Worm (Caenorhabditis elegans) whole organism, L4 larva: Measurements from ENCODE around the gene rps-23.

Experiments
- F10B5.3 ChIP-seq: sonication (generic microtip); optimal IDR thresholded peaks from 2 replicates; lab custom pipeline; 2016; ENCODE audit warnings: mild to moderate bottlenecking, missing genetic modification characterization, missing compliant biosample characterization
- F26F4.8 ChIP-seq: fragments of 200-800 bp; sonication (Bioruptor generic); conservative IDR thresholded peaks from 2 replicates; pipeline ENCODE4 v1.3.6; 2022; ENCODE audit warnings: missing genetic modification characterization, missing compliant biosample characterization
- F49E8.2 ChIP-seq: sonication (generic microtip); optimal IDR thresholded peaks from 2 replicates; lab custom pipeline; 2016; ENCODE audit warnings: missing compliant biosample characterization, mild to moderate bottlenecking, missing genetic modification characterization, borderline replicate concordance
- T20F7.1 ChIP-seq: fragments of 200-800 bp; sonication (Bioruptor generic); optimal IDR thresholded peaks from 2 replicates; lab custom pipeline; 2018; ENCODE audit warnings: mild to moderate bottlenecking, missing genetic modification characterization, missing compliant biosample characterization
- Y105C5A.15 ChIP-seq: fragments of 200-800 bp; sonication (Bioruptor generic); IDR thresholded peaks from 2 replicates; pipeline ENCODE4 v1.3.6; 2022; ENCODE audit warnings: missing genetic modification characterization, missing compliant biosample characterization
- Y5F2A.4 ChIP-seq: fragments of 200-800 bp; sonication (Bioruptor generic); optimal IDR thresholded peaks from 2 replicates; lab custom pipeline; 2018; ENCODE audit warnings: mild to moderate bottlenecking, missing genetic modification characterization, missing compliant biosample characterization
- aha-1 ChIP-seq: fragments of 150-350 bp; peaks from one replicate; lab custom pipeline; 2014; ENCODE audit warnings: missing biosample characterization, missing genetic modification characterization
- arid-1 ChIP-seq: fragments of 200-800 bp; sonication (Bioruptor generic); conservative IDR thresholded peaks from 2 replicates; pipeline ENCODE4 v1.3.6; 2022; ENCODE audit warnings: missing genetic modification reagents, missing genetic modification characterization, missing compliant biosample characterization
- ceh-20 ChIP-seq: fragments of 200-800 bp; sonication (Bioruptor generic); IDR thresholded peaks from 2 replicates; pipeline ENCODE4 v1.3.6; 2022; ENCODE audit warnings: missing genetic modification reagents, missing genetic modification characterization, missing compliant biosample characterization
- ceh-32 ChIP-seq: sonication (generic microtip); optimal IDR thresholded peaks from 2 replicates; lab custom pipeline; 2016; ENCODE audit warnings: mild to moderate bottlenecking, missing genetic modification characterization, missing compliant biosample characterization; ENCODE audit not compliant: poor library complexity
- ceh-44 ChIP-seq: fragments of 200-800 bp; sonication (Bioruptor generic); IDR thresholded peaks from 2 replicates; pipeline ENCODE4 v1.3.6; 2022; ENCODE audit warnings: missing genetic modification reagents, missing genetic modification characterization, missing compliant biosample characterization
- ceh-62 ChIP-seq: sonication (generic microtip); optimal IDR thresholded peaks from 2 replicates; lab custom pipeline; 2017; ENCODE audit warnings: missing biosample characterization, missing genetic modification characterization
- ceh-82 ChIP-seq: sonication (generic microtip); optimal IDR thresholded peaks from 2 replicates; lab custom pipeline; 2017; ENCODE audit warnings: missing biosample characterization, missing genetic modification characterization
- ces-1 ChIP-seq: fragments of 150-350 bp; sonication (generic microtip); optimal IDR thresholded peaks from 4 replicates; lab custom pipeline; 2014; ENCODE audit warnings: missing biosample characterization, missing genetic modification reagents, missing genetic modification characterization
- ctbp-1 ChIP-seq: fragments of 200-800 bp; sonication (Bioruptor generic); IDR thresholded peaks from 2 replicates; pipeline ENCODE4 v1.3.6; 2022; ENCODE audit warnings: missing genetic modification reagents, missing genetic modification characterization, missing compliant biosample characterization
- daf-12 ChIP-seq: fragments of 150-350 bp; optimal IDR thresholded peaks from 2 replicates; lab custom pipeline; 2014; ENCODE audit warnings: missing biosample characterization, missing genetic modification reagents, missing genetic modification characterization
- dmd-6 ChIP-seq: fragments of 200-800 bp; sonication (Bioruptor generic); IDR thresholded peaks from 2 replicates; pipeline ENCODE4 v1.3.6; 2022; ENCODE audit warnings: missing genetic modification reagents, missing genetic modification characterization, missing compliant biosample characterization
- duxl-1 ChIP-seq: sonication (generic microtip); optimal IDR thresholded peaks from 2 replicates; lab custom pipeline; 2016; ENCODE audit warnings: mild to moderate bottlenecking, missing genetic modification characterization, moderate library complexity, missing compliant biosample characterization; ENCODE audit not compliant: poor library complexity
- dve-1 ChIP-seq: sonication (generic microtip); optimal IDR thresholded peaks from 2 replicates; lab custom pipeline; 2017; ENCODE audit warnings: antibody characterized with exemption, mild to moderate bottlenecking, missing genetic modification characterization, missing compliant biosample characterization; ENCODE audit not compliant: insufficient read depth
- egl-43 ChIP-seq: fragments of 200-800 bp; sonication (Bioruptor generic); IDR thresholded peaks from 2 replicates; pipeline ENCODE4 v1.3.6; 2022; ENCODE audit warnings: missing genetic modification reagents, missing genetic modification characterization, missing compliant biosample characterization
- fos-1 ChIP-seq: fragments of 150-350 bp; optimal IDR thresholded peaks from 2 replicates; lab custom pipeline; 2014; ENCODE audit warnings: missing biosample characterization, missing genetic modification characterization
- hif-1 ChIP-seq, 2 experiments: sonication (generic microtip); optimal IDR thresholded peaks; 2 replicates each; lab custom pipeline; 2016 to 2017; ENCODE audit warnings: missing compliant biosample characterization in 2 of 2, missing genetic modification characterization in 2 of 2, missing genetic modification reagents in 2 of 2, missing genotype in 2 of 2, mild to moderate bottlenecking in 1 of 2
- hlh-11 ChIP-seq: fragments of 200-800 bp; sonication (Bioruptor generic); optimal IDR thresholded peaks from 2 replicates; lab custom pipeline; 2018; ENCODE audit warnings: mild to moderate bottlenecking, missing genetic modification characterization, missing compliant biosample characterization
- lim-7 ChIP-seq: fragments of 200-800 bp; sonication (Bioruptor generic); IDR thresholded peaks from 2 replicates; pipeline ENCODE4 v1.3.6; 2022; ENCODE audit warnings: missing genetic modification characterization, missing compliant biosample characterization
- lin-1 ChIP-seq: fragments of 200-800 bp; sonication (Bioruptor generic); IDR thresholded peaks from 2 replicates; pipeline ENCODE4 v1.3.6; 2022; ENCODE audit warnings: missing genetic modification reagents, missing genetic modification characterization, missing compliant biosample characterization
- lin-13 ChIP-seq: fragments of 150-350 bp; optimal IDR thresholded peaks from 2 replicates; lab custom pipeline; 2014; ENCODE audit warnings: missing biosample characterization, missing genetic modification reagents, missing genetic modification characterization
- lin-15B ChIP-seq: fragments of 150-350 bp; sonication (generic microtip); optimal IDR thresholded peaks from 3 replicates; lab custom pipeline; 2014; ENCODE audit warnings: missing biosample characterization, missing genetic modification characterization
- lin-29 ChIP-seq: fragments of 200-800 bp; sonication (Bioruptor generic); IDR thresholded peaks from 2 replicates; pipeline ENCODE4 v1.3.6; 2022; ENCODE audit warnings: missing genetic modification reagents, missing genetic modification characterization, missing compliant biosample characterization
- lin-38 ChIP-seq: fragments of 200-800 bp; sonication (Bioruptor generic); IDR thresholded peaks from 2 replicates; pipeline ENCODE4 v1.3.6; 2022; ENCODE audit warnings: missing genetic modification reagents, missing genetic modification characterization, missing compliant biosample characterization
- lin-39 ChIP-seq: fragments of 150-350 bp; optimal IDR thresholded peaks from 2 replicates; lab custom pipeline; 2014; ENCODE audit warnings: missing biosample characterization, missing genetic modification reagents, missing genetic modification characterization
- lsy-2 ChIP-seq, 2 experiments: fragments of 150-350 bp in 1 of 2; sonication (generic microtip) in 1 of 2; optimal IDR thresholded peaks; 2 replicates each; lab custom pipeline; 2014 to 2017; ENCODE audit warnings: missing biosample characterization in 2 of 2, missing genetic modification characterization in 2 of 2
- madf-5 ChIP-seq, 2 experiments: fragments of 200-800 bp; sonication (Bioruptor generic); IDR thresholded peaks; 2 replicates each; pipeline ENCODE4 v1.3.6; 2022; ENCODE audit warnings: missing compliant biosample characterization in 2 of 2, missing genetic modification characterization in 2 of 2
- mdl-1 ChIP-seq, 2 experiments: fragments of 150-350 bp in 1 of 2; sonication (generic microtip) in 1 of 2; optimal IDR thresholded peaks; 2 replicates each; lab custom pipeline; 2014 to 2017; ENCODE audit warnings: missing biosample characterization in 2 of 2, missing genetic modification characterization in 2 of 2
- mep-1 ChIP-seq: fragments of 150-350 bp; sonication (generic microtip); optimal IDR thresholded peaks from 3 replicates; lab custom pipeline; 2014; ENCODE audit warnings: missing biosample characterization, missing genetic modification characterization
- mxl-2 ChIP-seq: fragments of 200-800 bp; sonication (Bioruptor generic); conservative IDR thresholded peaks from 2 replicates; pipeline ENCODE4 v1.3.6; 2022; ENCODE audit warnings: missing genetic modification reagents, missing genetic modification characterization, missing compliant biosample characterization
- nhr-102 ChIP-seq: sonication (generic microtip); optimal IDR thresholded peaks from 2 replicates; lab custom pipeline; 2016; ENCODE audit warnings: mild to moderate bottlenecking, missing genetic modification characterization, moderate library complexity, missing compliant biosample characterization
- nhr-11 ChIP-seq: fragments of 150-350 bp; optimal IDR thresholded peaks from 2 replicates; lab custom pipeline; 2014; ENCODE audit warnings: missing biosample characterization, missing genetic modification characterization
- nhr-25 ChIP-seq: sonication (generic microtip); optimal IDR thresholded peaks from 2 replicates; lab custom pipeline; 2017; ENCODE audit warnings: missing genetic modification characterization, mild to moderate bottlenecking, missing compliant biosample characterization, antibody characterized with exemption, moderate library complexity, borderline replicate concordance; ENCODE audit not compliant: insufficient read depth
- nhr-42 ChIP-seq: fragments of 200-800 bp; sonication (Bioruptor generic); IDR thresholded peaks from 2 replicates; pipeline ENCODE4 v1.3.6; 2022; ENCODE audit warnings: missing genetic modification characterization, missing compliant biosample characterization
- nhr-48 ChIP-seq: sonication (generic microtip); optimal IDR thresholded peaks from 2 replicates; lab custom pipeline; 2016; ENCODE audit warnings: mild to moderate bottlenecking, missing genetic modification characterization, missing compliant biosample characterization
- nhr-76 ChIP-seq: fragments of 150-350 bp; optimal IDR thresholded peaks from 2 replicates; lab custom pipeline; 2014; ENCODE audit warnings: missing biosample characterization, missing genetic modification characterization
- pqm-1 ChIP-seq: sonication (generic microtip); optimal IDR thresholded peaks from 2 replicates; lab custom pipeline; 2017; ENCODE audit warnings: missing biosample characterization, missing genetic modification characterization
- saeg-2 ChIP-seq: fragments of 200-800 bp; sonication (Bioruptor generic); IDR thresholded peaks from 2 replicates; pipeline ENCODE4 v1.3.6; 2022; ENCODE audit warnings: missing genetic modification reagents, missing genetic modification characterization, missing compliant biosample characterization
- sdz-12 ChIP-seq: fragments of 200-800 bp; sonication (Bioruptor generic); optimal IDR thresholded peaks from 2 replicates; lab custom pipeline; 2018; ENCODE audit warnings: mild to moderate bottlenecking, missing genetic modification characterization, missing compliant biosample characterization
- skn-1 ChIP-seq: fragments of 150-350 bp; optimal IDR thresholded peaks from 2 replicates; lab custom pipeline; 2014; ENCODE audit warnings: missing biosample characterization, missing genetic modification characterization
- snpc-1.2 ChIP-seq: fragments of 200-800 bp; sonication (Bioruptor generic); IDR thresholded peaks from 2 replicates; pipeline ENCODE4 v1.3.6; 2022; ENCODE audit warnings: missing genetic modification reagents, missing genetic modification characterization, missing compliant biosample characterization
- spr-1 ChIP-seq: sonication (generic microtip); optimal IDR thresholded peaks from 2 replicates; lab custom pipeline; 2016; ENCODE audit warnings: mild to moderate bottlenecking, missing genetic modification characterization, missing compliant biosample characterization
- tag-97 ChIP-seq: fragments of 200-800 bp; sonication (Bioruptor generic); IDR thresholded peaks from 2 replicates; pipeline ENCODE4 v1.3.6; 2022; ENCODE audit warnings: missing genetic modification characterization, missing compliant biosample characterization
- unc-130 ChIP-seq: sonication (generic microtip); optimal IDR thresholded peaks from 2 replicates; lab custom pipeline; 2016; ENCODE audit warnings: missing genetic modification reagents, missing genetic modification characterization, missing compliant biosample characterization

rps-23 gene

ce11 chrIV:12391003-12391637 is at the start of gene rps-23, which contains the start of gene dpm-3:
Gene rps-23, minus strand, starts transcription at chrIV:12391053.
Gene dpm-3, plus strand, starts transcription at chrIV:12391587.
- TF ChIP-seq hif-1 (tag; optimal IDR thresholded peaks at IDR 0.05; lab: Kevin White, UChicago) (peak in 1 of 2 experiments; percentile 97), lin-13 (GFP tag; lab: Kevin White, UChicago) (peak; percentile 96), nhr-25 (tag; lab: Kevin White, UChicago) (peak; percentile 89), F10B5.3 (tag; lab: Kevin White, UChicago) (peak; percentile 56), lin-15B (tag; lab: Kevin White, UChicago) (peak; percentile 81), fos-1 (tag; lab: Kevin White, UChicago) (no peak), F49E8.2 (tag; lab: Kevin White, UChicago) (peak; percentile 83), snpc-1.2 (GFP tag; lab: Robert Waterston, UW) (peak; percentile 90), F26F4.8 (no peak), lsy-2 (tag; optimal IDR thresholded peaks at IDR 0.05; lab: Kevin White, UChicago) (peak; percentile 98 to 100), madf-5 (GFP tag; IDR thresholded peaks at IDR 0.05; lab: Robert Waterston, UW) (peak; percentile 71 to 95; a peak in 2 of 4 replicates), Y105C5A.15 (GFP tag; lab: Robert Waterston, UW) (peak; percentile 39; the same call in 1 of the 2 replicates), spr-1 (tag; lab: Kevin White, UChicago) (peak; percentile 61), skn-1 (tag; lab: Kevin White, UChicago) (no peak), egl-43 (peak; percentile 62; the same call in 1 of the 2 replicates), dmd-6 (peak; percentile 91), nhr-42 (peak; percentile 82), ceh-32 (tag; lab: Kevin White, UChicago) (peak; percentile 26), ceh-44 (GFP tag; lab: Robert Waterston, UW) (peak; percentile 90), daf-12 (tag; lab: Kevin White, UChicago) (no peak), ces-1 (GFP tag; lab: Kevin White, UChicago) (peak; percentile 16), T20F7.1 (peak; percentile 90), lin-29 (peak; percentile 80), saeg-2 (GFP tag; lab: Robert Waterston, UW) (peak; percentile 59; the same call in 1 of the 2 replicates), aha-1 (tag; lab: Kevin White, UChicago) (peak; percentile 97), duxl-1 (peak; percentile 91), mep-1 (tag; lab: Kevin White, UChicago) (peak; percentile 97), lin-38 (peak; percentile 90), mdl-1 (tag; optimal IDR thresholded peaks at IDR 0.05; lab: Kevin White, UChicago) (peak; percentile 29 to 67), hlh-11 (peak; percentile 97), sdz-12 (GFP tag; lab: Kevin White, UChicago) (peak; percentile 93), ceh-82 (tag; lab: Kevin White, UChicago) (no peak), lin-1 (GFP tag; lab: Robert Waterston, UW) (peak; percentile 85), nhr-48 (tag; lab: Kevin White, UChicago) (peak; percentile 63), ceh-62 (tag; lab: Kevin White, UChicago) (no peak), ctbp-1 (GFP tag; lab: Robert Waterston, UW) (peak; percentile 58; the same call in 1 of the 2 replicates), unc-130 (peak; percentile 98), arid-1 (GFP tag; lab: Robert Waterston, UW) (peak; percentile 92), nhr-11 (peak; percentile 93), mxl-2 (0 out of 2 replicates have a peak, but pooled peaks have one; percentile 58), nhr-102 (peak; percentile 88), lim-7 (GFP tag; lab: Robert Waterston, UW) (peak; percentile 54; the same call in 1 of the 2 replicates), lin-39 (tag; lab: Kevin White, UChicago) (no peak), Y5F2A.4 (GFP tag; lab: Kevin White, UChicago) (no peak), nhr-76 (peak; percentile 29), tag-97 (GFP tag; lab: Robert Waterston, UW) (peak; percentile 86; the same call in 1 of the 2 replicates), ceh-20 (peak; percentile 91), dve-1 (peak; percentile 94), pqm-1 (tag; lab: Kevin White, UChicago) (peak; percentile 27)
